Worm (Caenorhabditis elegans) whole organism, L1 larva: ENCODE measurements around the gene hsp-3.

Experiments
- C04F5.9 ChIP-seq: sonication (generic microtip); optimal IDR thresholded peaks from 2 replicates; lab custom pipeline; 2016; ENCODE audit warnings: missing genetic modification characterization, missing compliant biosample characterization
- C16A3.4 ChIP-seq: fragments of 150-350 bp; optimal IDR thresholded peaks from 2 replicates; lab custom pipeline; 2014; ENCODE audit warnings: missing biosample characterization, missing genetic modification characterization
- F16B12.6 ChIP-seq: fragments of 150-350 bp; optimal IDR thresholded peaks from 2 replicates; lab custom pipeline; 2014; ENCODE audit warnings: missing biosample characterization, missing genetic modification characterization
- alr-1 ChIP-seq: fragments of 200-800 bp; sonication (Bioruptor generic); optimal IDR thresholded peaks from 2 replicates; lab custom pipeline; 2018; ENCODE audit warnings: borderline replicate concordance, mild to moderate bottlenecking, missing genetic modification characterization, missing compliant biosample characterization
- aly-2 ChIP-seq: fragments of 150-350 bp; optimal IDR thresholded peaks from 2 replicates; lab custom pipeline; 2014; ENCODE audit warnings: missing biosample characterization, missing genetic modification characterization
- ceh-82 ChIP-seq, 3 experiments: fragments of 150-350 bp in 1 of 3; sonication (generic microtip) in 2 of 3; optimal IDR thresholded peaks; 2 replicates each; lab custom pipeline; 2014 to 2017; ENCODE audit warnings: missing biosample characterization in 3 of 3, missing genetic modification characterization in 3 of 3
- ceh-90 ChIP-seq: sonication (generic microtip); optimal IDR thresholded peaks from 2 replicates; lab custom pipeline; 2016; ENCODE audit warnings: missing genetic modification characterization, missing compliant biosample characterization
- dpl-1 ChIP-seq, 3 experiments: fragments of 150-350 bp in 2 of 3; sonication (generic microtip) in 1 of 3; optimal IDR thresholded peaks; 2 replicates each; lab custom pipeline; 2014 to 2017; ENCODE audit warnings: missing biosample characterization in 3 of 3, missing genetic modification characterization in 3 of 3, missing genetic modification reagents in 3 of 3
- egl-13 ChIP-seq: sonication (generic microtip); optimal IDR thresholded peaks from 2 replicates; lab custom pipeline; 2016; ENCODE audit warnings: missing genotype, missing genetic modification reagents, missing genetic modification characterization, missing compliant biosample characterization
- elt-2 ChIP-seq: sonication (generic microtip); optimal IDR thresholded peaks from 2 replicates; lab custom pipeline; 2016; ENCODE audit warnings: missing genetic modification characterization, mild to moderate bottlenecking, inconsistent platforms, missing compliant biosample characterization, missing genetic modification reagents
- elt-3 ChIP-seq, 6 experiments: fragments of 150-350 bp in 1 of 6; sonication (generic microtip); optimal IDR thresholded peaks; 2 replicates each; lab custom pipeline; 2017 to 2018; ENCODE audit warnings: missing biosample characterization in 6 of 6, missing genetic modification characterization in 6 of 6, inconsistent platforms in 1 of 6
- hlh-17 ChIP-seq: fragments of 200-800 bp; sonication (Bioruptor generic); optimal IDR thresholded peaks from 2 replicates; lab custom pipeline; 2018; ENCODE audit warnings: missing genetic modification characterization, mild to moderate bottlenecking, missing compliant biosample characterization, moderate library complexity, borderline replicate concordance
- hpl-2 ChIP-seq: fragments of 150-350 bp; optimal IDR thresholded peaks from 2 replicates; lab custom pipeline; 2014; ENCODE audit warnings: missing biosample characterization, missing genetic modification reagents, missing genetic modification characterization
- lin-13 ChIP-seq: fragments of 150-350 bp; optimal IDR thresholded peaks from 2 replicates; lab custom pipeline; 2014; ENCODE audit warnings: missing biosample characterization, missing genetic modification reagents, missing genetic modification characterization
- lin-14 ChIP-seq: fragments of 200-800 bp; sonication (Bioruptor generic); optimal IDR thresholded peaks from 2 replicates; lab custom pipeline; 2018; ENCODE audit warnings: mild to moderate bottlenecking, missing genetic modification characterization, moderate library complexity, missing compliant biosample characterization
- lin-15B ChIP-seq: fragments of 150-350 bp; sonication (generic microtip); optimal IDR thresholded peaks from 3 replicates; lab custom pipeline; 2014; ENCODE audit warnings: missing biosample characterization, missing genetic modification characterization
- lin-35 ChIP-seq, 2 experiments: fragments of 150-350 bp; optimal IDR thresholded peaks; 2 replicates each; lab custom pipeline; 2014; ENCODE audit warnings: missing biosample characterization in 2 of 2, missing genetic modification characterization in 2 of 2, missing genetic modification reagents in 2 of 2
- lin-39 ChIP-seq: fragments of 150-350 bp; optimal IDR thresholded peaks from 2 replicates; lab custom pipeline; 2014; ENCODE audit warnings: missing biosample characterization, missing genetic modification reagents, missing genetic modification characterization
- mab-9 ChIP-seq: fragments of 200-800 bp; sonication (Bioruptor generic); IDR thresholded peaks from 2 replicates; pipeline ENCODE4 v1.3.6; 2022; ENCODE audit warnings: missing genetic modification reagents, missing genetic modification characterization, missing compliant biosample characterization
- mef-2 ChIP-seq: fragments of 150-350 bp; optimal IDR thresholded peaks from 2 replicates; lab custom pipeline; 2014; ENCODE audit warnings: missing biosample characterization, missing genetic modification characterization
- mep-1 ChIP-seq: fragments of 150-350 bp; optimal IDR thresholded peaks from 2 replicates; lab custom pipeline; 2014; ENCODE audit warnings: missing biosample characterization, missing genetic modification characterization
- nhr-11 ChIP-seq: fragments of 150-350 bp; optimal IDR thresholded peaks from 2 replicates; lab custom pipeline; 2014; ENCODE audit warnings: missing biosample characterization, missing genetic modification characterization
- nhr-20 ChIP-seq: sonication (generic microtip); optimal IDR thresholded peaks from 2 replicates; lab custom pipeline; 2016; ENCODE audit warnings: mild to moderate bottlenecking, missing genetic modification characterization, missing compliant biosample characterization
- nhr-237 ChIP-seq: fragments of 150-350 bp; optimal IDR thresholded peaks from 2 replicates; lab custom pipeline; 2014; ENCODE audit warnings: missing biosample characterization, missing genetic modification characterization
- nhr-28 ChIP-seq: fragments of 150-350 bp; optimal IDR thresholded peaks from 2 replicates; lab custom pipeline; 2014; ENCODE audit warnings: missing biosample characterization, missing genetic modification characterization
- nhr-47 ChIP-seq: sonication (generic microtip); optimal IDR thresholded peaks from 2 replicates; lab custom pipeline; 2016; ENCODE audit warnings: mild to moderate bottlenecking, missing genetic modification characterization, moderate library complexity, missing compliant biosample characterization
- nhr-71 ChIP-seq: sonication (generic microtip); optimal IDR thresholded peaks from 2 replicates; lab custom pipeline; 2016; ENCODE audit warnings: mild to moderate bottlenecking, missing genetic modification characterization, moderate library complexity, missing compliant biosample characterization
- nhr-77 ChIP-seq: fragments of 150-350 bp; optimal IDR thresholded peaks from 2 replicates; lab custom pipeline; 2014; ENCODE audit warnings: missing biosample characterization, missing genetic modification characterization
- nhr-85 ChIP-seq: sonication (generic microtip); peaks from one replicate; lab custom pipeline; 2016; ENCODE audit warnings: missing genetic modification characterization, inconsistent platforms, missing compliant biosample characterization
- nhr-90 ChIP-seq: sonication (generic microtip); optimal IDR thresholded peaks from 2 replicates; lab custom pipeline; 2016; ENCODE audit warnings: mild to moderate bottlenecking, missing genetic modification characterization, missing compliant biosample characterization; ENCODE audit not compliant: poor library complexity
- pag-3 ChIP-seq: sonication (generic microtip); optimal IDR thresholded peaks from 2 replicates; lab custom pipeline; 2017; ENCODE audit warnings: missing genetic modification characterization, mild to moderate bottlenecking, missing compliant biosample characterization, antibody characterized with exemption, borderline replicate concordance; ENCODE audit not compliant: insufficient read depth
- rnt-1 ChIP-seq: sonication (generic microtip); optimal IDR thresholded peaks from 2 replicates; lab custom pipeline; 2016; ENCODE audit warnings: mild to moderate bottlenecking, missing genetic modification characterization, moderate library complexity, missing compliant biosample characterization
- snu-23 ChIP-seq: sonication (generic microtip); optimal IDR thresholded peaks from 2 replicates; lab custom pipeline; 2016; ENCODE audit warnings: missing genetic modification characterization, missing compliant biosample characterization
- sox-4 ChIP-seq: sonication (generic microtip); optimal IDR thresholded peaks from 2 replicates; lab custom pipeline; 2016; ENCODE audit warnings: missing genetic modification characterization, missing compliant biosample characterization
- sptf-1 ChIP-seq: fragments of 150-350 bp; optimal IDR thresholded peaks from 2 replicates; lab custom pipeline; 2014; ENCODE audit warnings: missing biosample characterization, missing genetic modification characterization
- tbx-2 ChIP-seq: sonication (generic microtip); optimal IDR thresholded peaks from 2 replicates; lab custom pipeline; 2016; ENCODE audit warnings: missing genetic modification characterization, missing compliant biosample characterization
- unc-130 ChIP-seq: fragments of 150-350 bp; optimal IDR thresholded peaks from 2 replicates; lab custom pipeline; 2017; ENCODE audit warnings: missing biosample characterization, missing genetic modification characterization, inconsistent platforms
- unc-86 ChIP-seq: sonication (generic microtip); optimal IDR thresholded peaks from 2 replicates; lab custom pipeline; 2016; ENCODE audit warnings: missing genetic modification characterization, missing compliant biosample characterization
- unc-98 ChIP-seq: fragments of 200-800 bp; sonication (Bioruptor generic); IDR thresholded peaks from 2 replicates; pipeline ENCODE4 v1.3.6; 2022; ENCODE audit warnings: missing genetic modification characterization, missing compliant biosample characterization
- vab-15 ChIP-seq: sonication (generic microtip); optimal IDR thresholded peaks from 2 replicates; lab custom pipeline; 2017; ENCODE audit warnings: missing genotype, mild to moderate bottlenecking, missing genetic modification characterization, missing compliant biosample characterization
- zag-1 ChIP-seq: fragments of 150-350 bp; optimal IDR thresholded peaks from 2 replicates; lab custom pipeline; 2014; ENCODE audit warnings: missing biosample characterization, missing genetic modification characterization
- ztf-11 ChIP-seq, 2 experiments: sonication (generic microtip); optimal IDR thresholded peaks; 2 replicates each; lab custom pipeline; 2016 to 2017; ENCODE audit warnings: missing genetic modification characterization in 2 of 2, missing biosample characterization in 1 of 2, missing compliant biosample characterization in 1 of 2

hsp-3 gene

DNA sequence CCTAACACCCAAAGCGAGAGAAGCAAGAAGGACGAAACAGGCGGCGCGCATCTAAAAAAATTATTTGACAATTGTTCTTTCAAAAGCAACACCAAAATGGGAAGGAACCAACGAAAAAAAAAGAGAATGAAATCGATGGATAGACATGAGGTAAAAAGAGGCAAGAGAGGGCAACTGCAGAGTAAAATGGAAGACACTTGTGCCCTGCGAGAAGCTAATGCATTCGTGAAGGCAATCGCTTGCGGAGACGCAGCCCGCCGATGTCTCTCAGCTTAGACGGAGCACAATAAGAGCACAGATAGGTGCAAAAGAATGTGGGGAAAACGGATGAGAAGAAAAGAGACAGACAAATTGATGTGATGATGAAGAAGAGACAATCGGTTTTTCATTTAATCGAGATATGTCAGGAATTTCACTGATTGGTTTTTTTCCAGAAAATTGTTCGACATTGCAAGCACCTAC lies 36.3 kb upstream of the hsp-3 start, which contains the start of gene C15H9.9 (continued):
- TF ChIP-seq lin-14: peak; percentile 76

DNA sequence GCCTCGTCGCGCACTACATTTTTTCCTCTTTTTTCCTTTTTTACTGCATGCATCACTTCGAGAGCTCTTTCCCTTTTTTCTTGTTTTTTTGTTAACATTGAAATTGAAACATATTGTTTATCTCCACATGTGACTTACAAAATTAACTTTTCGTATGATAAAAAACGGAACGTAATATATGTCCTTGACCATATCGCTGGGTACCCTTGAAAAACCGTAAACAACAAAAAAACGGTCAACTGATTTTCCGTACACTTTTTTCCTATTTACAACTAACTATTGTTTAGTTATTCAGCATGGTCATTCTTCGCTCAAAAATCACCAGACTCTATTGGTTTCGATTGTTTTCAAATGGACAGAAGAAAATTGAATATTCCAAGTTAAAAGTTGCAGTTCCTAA lies 30.1 kb upstream of the hsp-3 start, which contains the start of gene nnt-1:
TSS of gene nnt-1 (plus strand) at position 286 of the 400 bp plus-strand sequence.
- TF ChIP-seq ztf-11 (tag; optimal IDR thresholded peaks at IDR 0.05; lab: Kevin White, UChicago) (no peak), C04F5.9 (tag; lab: Kevin White, UChicago) (no peak), nhr-90 (tag; lab: Kevin White, UChicago) (peak; percentile 6), elt-2 (tag; lab: Kevin White, UChicago) (no peak), alr-1 (tag; lab: Kevin White, UChicago) (no peak), aly-2 (tag; lab: Kevin White, UChicago) (no peak), nhr-20 (tag; lab: Kevin White, UChicago) (peak; percentile 83), zag-1 (tag; lab: Kevin White, UChicago) (no peak), unc-86 (tag; lab: Kevin White, UChicago) (no peak), nhr-11 (tag; lab: Kevin White, UChicago) (no peak), nhr-71 (tag; lab: Kevin White, UChicago) (peak; percentile 29), lin-15B (tag; lab: Kevin White, UChicago) (no peak), unc-98 (GFP tag; lab: Robert Waterston, UW) (no peak), ceh-82 (tag; optimal IDR thresholded peaks at IDR 0.05; lab: Kevin White, UChicago) (no peak), nhr-85 (tag; lab: Kevin White, UChicago) (peak; percentile 44), lin-39 (no peak), nhr-28 (no peak), pag-3 (tag; lab: Kevin White, UChicago) (no peak), C16A3.4 (no peak), sox-4 (no peak), ceh-90 (no peak), lin-35 (GFP tag; optimal IDR thresholded peaks at IDR 0.05; lab: Kevin White, UChicago) (peak in 1 of 2 experiments; percentile 22), lin-13 (no peak), hpl-2 (GFP tag; lab: Kevin White, UChicago) (no peak), nhr-47 (tag; lab: Kevin White, UChicago) (no peak), elt-3 (tag; optimal IDR thresholded peaks at IDR 0.05; lab: Kevin White, UChicago) (peak in 1 of 6 experiments; percentile 40), nhr-77 (tag; lab: Kevin White, UChicago) (no peak), unc-130 (tag; lab: Kevin White, UChicago) (no peak), rnt-1 (tag; lab: Kevin White, UChicago) (no peak), vab-15 (tag; lab: Kevin White, UChicago) (no peak), mef-2 (tag; lab: Kevin White, UChicago) (no peak), snu-23 (GFP tag; lab: Kevin White, UChicago) (no peak), sptf-1 (tag; lab: Kevin White, UChicago) (no peak), egl-13 (tag; lab: Kevin White, UChicago) (no peak), mep-1 (tag; lab: Kevin White, UChicago) (no peak), mab-9 (GFP tag; lab: Robert Waterston, UW) (no peak), lin-14 (peak; percentile 54), tbx-2 (tag; lab: Kevin White, UChicago) (no peak), hlh-17 (GFP tag; lab: Kevin White, UChicago) (no peak), dpl-1 (GFP tag; optimal IDR thresholded peaks at IDR 0.05; lab: Kevin White, UChicago) (no peak), F16B12.6 (tag; lab: Kevin White, UChicago) (no peak), nhr-237 (tag; lab: Kevin White, UChicago) (no peak)
